Fruit fly (Drosophila melanogaster) whole organism, embryonic: ENCODE data around the gene AGO2.
A peak's percentile ranks its signal among the peaks of the same experiment; 100 is the strongest.

Experiments used
- Ada2b ChIP-seq: fragments of 200-800 bp; sonication (Bioruptor generic); IDR thresholded peaks from 2 replicates; pipeline ENCODE4 v1.3.6; 2022; ENCODE audit warnings: missing biosample characterization, missing genetic modification characterization
- Atf3 ChIP-seq: fragments of 200-800 bp; sonication (Bioruptor generic); optimal IDR thresholded peaks from 3 replicates; lab custom pipeline; 2016; ENCODE audit warnings: missing biosample characterization, missing genetic modification characterization
- CG10366 ChIP-seq: fragments of 200-800 bp; sonication (Bioruptor generic); IDR thresholded peaks from 2 replicates; pipeline ENCODE4 v1.3.6; 2022; ENCODE audit warnings: missing biosample characterization, missing genetic modification characterization
- CG10431 ChIP-seq: fragments of 200-800 bp; sonication (Bioruptor generic); optimal IDR thresholded peaks from 3 replicates; lab custom pipeline; 2018; ENCODE audit warnings: missing biosample characterization, mild to moderate bottlenecking, missing genetic modification characterization
- CG10462 ChIP-seq: fragments of 200-800 bp; sonication (Bioruptor generic); optimal IDR thresholded peaks from 2 replicates; lab custom pipeline; 2016; ENCODE audit warnings: missing biosample characterization, missing genetic modification characterization
- CG10565 ChIP-seq: fragments of 200-800 bp; sonication (Bioruptor generic); optimal IDR thresholded peaks from 3 replicates; lab custom pipeline; 2016; ENCODE audit warnings: missing biosample characterization, mild to moderate bottlenecking, missing genetic modification characterization
- CG12104 ChIP-seq: fragments of 200-800 bp; sonication (Bioruptor generic); optimal IDR thresholded peaks from 3 replicates; lab custom pipeline; 2016; ENCODE audit warnings: missing biosample characterization, missing genetic modification characterization
- CG14441 ChIP-seq: fragments of 200-800 bp; sonication (Bioruptor generic); IDR thresholded peaks from 2 replicates; pipeline ENCODE4 v1.3.6; 2022; ENCODE audit warnings: missing biosample characterization, missing genetic modification characterization
- CG14860 ChIP-seq: fragments of 200-800 bp; sonication (Bioruptor generic); IDR thresholded peaks from 3 replicates; pipeline ENCODE4 v1.3.6; 2022; ENCODE audit warnings: missing biosample characterization, missing genetic modification characterization; ENCODE audit not compliant: partially characterized antibody
- CG14965 ChIP-seq: fragments of 200-800 bp; sonication (Bioruptor generic); optimal IDR thresholded peaks from 2 replicates; lab custom pipeline; 2016; ENCODE audit warnings: missing biosample characterization, missing genetic modification characterization, borderline replicate concordance
- CG1529 ChIP-seq: fragments of 200-800 bp; sonication (Bioruptor generic); optimal IDR thresholded peaks from 3 replicates; lab custom pipeline; 2018; ENCODE audit warnings: missing biosample characterization, missing genetic modification characterization
- CG33213 ChIP-seq: fragments of 200-800 bp; sonication (Bioruptor generic); optimal IDR thresholded peaks from 3 replicates; lab custom pipeline; 2016; ENCODE audit warnings: missing biosample characterization, missing genetic modification characterization
- CG34422 ChIP-seq: fragments of 200-800 bp; sonication (Bioruptor generic); IDR thresholded peaks from 3 replicates; pipeline ENCODE4 v1.3.6; 2022; ENCODE audit warnings: missing biosample characterization, missing genetic modification characterization
- CG4360 ChIP-seq: fragments of 200-800 bp; sonication (Bioruptor generic); IDR thresholded peaks from 2 replicates; pipeline ENCODE4 v1.3.6; 2022; ENCODE audit warnings: missing biosample characterization, missing genetic modification characterization
- CG6272 ChIP-seq: fragments of 200-800 bp; sonication (Bioruptor generic); IDR thresholded peaks from 2 replicates; pipeline ENCODE4 v1.3.6; 2022; ENCODE audit warnings: missing biosample characterization, missing genetic modification characterization
- CG7372 ChIP-seq: fragments of 200-800 bp; sonication (Bioruptor generic); IDR thresholded peaks from 2 replicates; pipeline ENCODE4 v1.3.6; 2022; ENCODE audit warnings: missing biosample characterization, missing genetic modification characterization
- CG8478 ChIP-seq: fragments of >200 bp; optimal IDR thresholded peaks from 2 replicates; lab custom pipeline; 2018
- CG9437 ChIP-seq: fragments of 200-800 bp; sonication (Bioruptor generic); optimal IDR thresholded peaks from 2 replicates; lab custom pipeline; 2018; ENCODE audit warnings: missing biosample characterization, mild to moderate bottlenecking, missing genetic modification characterization
- E2f1 ChIP-seq: fragments of 200-800 bp; sonication (Bioruptor generic); IDR thresholded peaks from 2 replicates; pipeline ENCODE4 v1.3.6; 2022; ENCODE audit warnings: missing biosample characterization, missing genetic modification characterization
- Eip74EF ChIP-seq, 2 experiments: fragments of 200-800 bp in 1 of 2; fragments of >200 bp in 1 of 2; sonication (Bioruptor generic) in 1 of 2; optimal IDR thresholded peaks; 2 replicates each; lab custom pipeline; 2017 to 2019; ENCODE audit warnings: missing biosample characterization in 2 of 2, missing genetic modification characterization in 2 of 2, mild to moderate bottlenecking in 1 of 2, moderate library complexity in 1 of 2
- Kr ChIP-seq: fragments of 200-800 bp; sonication (Bioruptor generic); optimal IDR thresholded peaks from 2 replicates; lab custom pipeline; 2017; ENCODE audit warnings: missing biosample characterization, mild to moderate bottlenecking, missing genetic modification characterization
- Lpt ChIP-seq: fragments of >200 bp; optimal IDR thresholded peaks from 2 replicates; lab custom pipeline; 2018; ENCODE audit warnings: missing biosample characterization, missing genetic modification characterization
- NC2β ChIP-seq: fragments of 200-800 bp; sonication (Bioruptor generic); optimal IDR thresholded peaks from 2 replicates; lab custom pipeline; 2016; ENCODE audit warnings: missing biosample characterization, missing genetic modification characterization
- Oli ChIP-seq: fragments of 200-800 bp; sonication (Bioruptor generic); optimal IDR thresholded peaks from 2 replicates; lab custom pipeline; 2018; ENCODE audit warnings: missing biosample characterization, mild to moderate bottlenecking, missing genetic modification characterization, moderate library complexity
- ap ChIP-seq: fragments of 200-800 bp; sonication (Bioruptor generic); IDR thresholded peaks from 2 replicates; pipeline ENCODE4 v1.3.6; 2022; ENCODE audit warnings: missing biosample characterization, missing genetic modification characterization
- ash1 ChIP-seq: fragments of 200-800 bp; sonication (Bioruptor generic); optimal IDR thresholded peaks from 2 replicates; lab custom pipeline; 2018; ENCODE audit warnings: missing biosample characterization, mild to moderate bottlenecking, missing genetic modification characterization
- ato ChIP-seq: fragments of 200-800 bp; sonication (Bioruptor generic); IDR thresholded peaks from 2 replicates; pipeline ENCODE4 v1.3.6; 2022; ENCODE audit warnings: missing biosample characterization, missing genetic modification characterization; ENCODE audit not compliant: partially characterized antibody
- br ChIP-seq: fragments of >200 bp; optimal IDR thresholded peaks from 2 replicates; lab custom pipeline; 2017
- cad ChIP-seq: fragments of >200 bp; optimal IDR thresholded peaks from 2 replicates; lab custom pipeline; 2017; ENCODE audit warnings: missing biosample characterization, missing genetic modification characterization
- cato ChIP-seq: fragments of 200-800 bp; sonication (Bioruptor generic); optimal IDR thresholded peaks from 2 replicates; lab custom pipeline; 2016; ENCODE audit warnings: missing biosample characterization, missing genetic modification characterization, borderline replicate concordance
- caup ChIP-seq: fragments of 200-800 bp; sonication (Bioruptor generic); optimal IDR thresholded peaks from 3 replicates; lab custom pipeline; 2017; ENCODE audit warnings: missing biosample characterization, mild to moderate bottlenecking, missing genetic modification characterization, moderate library complexity; ENCODE audit not compliant: severe bottlenecking
- chinmo ChIP-seq: fragments of 200-800 bp; sonication (Bioruptor generic); IDR thresholded peaks from 4 replicates; pipeline ENCODE4 v1.3.6; 2022; ENCODE audit warnings: missing biosample characterization, missing genetic modification characterization; ENCODE audit not compliant: partially characterized antibody
- chm ChIP-seq: fragments of 200-800 bp; sonication (Bioruptor generic); IDR thresholded peaks from 2 replicates; pipeline ENCODE4 v1.3.6; 2022; ENCODE audit warnings: missing biosample characterization, missing genetic modification characterization
- ci ChIP-seq: fragments of 200-800 bp; sonication (Bioruptor generic); IDR thresholded peaks from 3 replicates; pipeline ENCODE4 v1.3.6; 2022; ENCODE audit warnings: missing biosample characterization, missing genetic modification characterization
- dysf ChIP-seq: fragments of 200-800 bp; sonication (Bioruptor generic); IDR thresholded peaks from 3 replicates; pipeline ENCODE4 v1.3.6; 2022; ENCODE audit warnings: missing biosample characterization, missing genetic modification characterization
- grau ChIP-seq: fragments of 200-800 bp; optimal IDR thresholded peaks from 3 replicates; lab custom pipeline; 2019; ENCODE audit warnings: missing biosample characterization, mild to moderate bottlenecking, missing genetic modification characterization, moderate library complexity
- ham ChIP-seq: fragments of 200-800 bp; sonication (Bioruptor generic); IDR thresholded peaks from 2 replicates; pipeline ENCODE4 v1.3.6; 2022; ENCODE audit warnings: missing biosample characterization, missing genetic modification characterization
- hkb ChIP-seq, 2 experiments: fragments of 200-800 bp in 1 of 2; fragments of >200 bp in 1 of 2; sonication (Bioruptor generic) in 1 of 2; IDR thresholded peaks in 1 of 2; optimal IDR thresholded peaks in 1 of 2; 2 replicates each; pipeline versions ENCODE4 v1.3.6 to Lab custom; 2017 to 2022; ENCODE audit warnings: missing biosample characterization in 1 of 2, missing genetic modification characterization in 1 of 2
- ind ChIP-seq: fragments of 200-800 bp; sonication (Bioruptor generic); optimal IDR thresholded peaks from 3 replicates; lab custom pipeline; 2016; ENCODE audit warnings: missing biosample characterization, missing genetic modification characterization
- luna ChIP-seq: fragments of 200-800 bp; sonication (Bioruptor generic); optimal IDR thresholded peaks from 2 replicates; lab custom pipeline; 2016; ENCODE audit warnings: missing biosample characterization, missing genetic modification characterization
- maf-S ChIP-seq: fragments of 200-800 bp; sonication (Bioruptor generic); optimal IDR thresholded peaks from 2 replicates; lab custom pipeline; 2016; ENCODE audit warnings: missing biosample characterization, missing genetic modification characterization
- onecut ChIP-seq: fragments of 200-800 bp; sonication (Bioruptor generic); IDR thresholded peaks from 2 replicates; pipeline ENCODE4 v1.3.6; 2022; ENCODE audit warnings: missing biosample characterization, missing genetic modification characterization
- ranshi ChIP-seq: fragments of 200-800 bp; sonication (Bioruptor generic); IDR thresholded peaks from 2 replicates; pipeline ENCODE4 v1.3.6; 2022; ENCODE audit warnings: missing biosample characterization, missing genetic modification characterization
- schlank ChIP-seq: fragments of 200-800 bp; sonication (Bioruptor generic); optimal IDR thresholded peaks from 2 replicates; lab custom pipeline; 2018; ENCODE audit warnings: missing biosample characterization, mild to moderate bottlenecking, missing genetic modification characterization
- sob ChIP-seq: fragments of 200-800 bp; sonication (Bioruptor generic); IDR thresholded peaks from 2 replicates; pipeline ENCODE4 v1.3.6; 2022; ENCODE audit warnings: missing biosample characterization, missing genetic modification characterization
- tin ChIP-seq: fragments of 200-800 bp; sonication (Bioruptor generic); optimal IDR thresholded peaks from 3 replicates; lab custom pipeline; 2016; ENCODE audit warnings: missing biosample characterization, missing genetic modification characterization
- tio ChIP-seq: fragments of 200-800 bp; sonication (Bioruptor generic); optimal IDR thresholded peaks from 2 replicates; lab custom pipeline; 2017; ENCODE audit warnings: missing biosample characterization, missing genetic modification characterization, inconsistent platforms
- tna ChIP-seq: fragments of 200-800 bp; sonication (Bioruptor generic); IDR thresholded peaks from 2 replicates; pipeline ENCODE4 v1.3.6; 2022; ENCODE audit warnings: missing biosample characterization, missing genetic modification characterization; ENCODE audit not compliant: partially characterized antibody
- wdn ChIP-seq: fragments of 200-800 bp; sonication (Bioruptor generic); IDR thresholded peaks from 2 replicates; pipeline ENCODE4 v1.3.6; 2022; ENCODE audit warnings: missing biosample characterization, missing genetic modification characterization
- zen ChIP-seq: fragments of 200-800 bp; sonication (Bioruptor generic); optimal IDR thresholded peaks from 3 replicates; lab custom pipeline; 2018; ENCODE audit warnings: missing biosample characterization, mild to moderate bottlenecking, missing genetic modification characterization, moderate library complexity

AGO2 gene

dm6 chr3L:15592536-15593260 lies 38.8 kb downstream of the AGO2 start (continued):
- TF ChIP-seq caup (GFP tag; lab: Kevin White, UChicago): peak; percentile 58
- TF ChIP-seq ham: no peak
- TF ChIP-seq cato (GFP tag; lab: Kevin White, UChicago): no peak
- TF ChIP-seq CG14965 (GFP tag; lab: Kevin White, UChicago): no peak
- no peak for TF ChIP-seq ash1
- TF ChIP-seq CG14860 (GFP tag; lab: Robert Waterston, UW): no peak
- no peak for TF ChIP-seq maf-S (GFP tag; lab: Kevin White, UChicago)
- TF ChIP-seq CG10366: peak; percentile 23; the same call in 1 of the 2 replicates
- no peak for TF ChIP-seq chm (GFP tag; lab: Robert Waterston, UW)
- peak; percentile 56 for TF ChIP-seq ranshi (GFP tag; lab: Robert Waterston, UW)
- peak; percentile 58 for TF ChIP-seq CG7372 (GFP tag; lab: Robert Waterston, UW)
- no peak for TF ChIP-seq CG33213 (GFP tag; lab: Kevin White, UChicago)
- no peak for TF ChIP-seq sob (GFP tag; lab: Robert Waterston, UW)
- no peak for TF ChIP-seq Lpt (GFP tag; lab: Kevin White, UChicago)
- TF ChIP-seq CG10565 (GFP tag; lab: Kevin White, UChicago): no peak
- peak; percentile 42; the same call in 1 of the 2 replicates for TF ChIP-seq CG14441 (GFP tag; lab: Robert Waterston, UW)
- TF ChIP-seq zen (tag; lab: Kevin White, UChicago): no peak
- TF ChIP-seq cad: no peak
- peak; percentile 78 for TF ChIP-seq grau (tag; lab: Kevin White, UChicago)
- no peak for TF ChIP-seq CG10431
- TF ChIP-seq Atf3 (GFP tag; lab: Kevin White, UChicago): no peak
- no peak for TF ChIP-seq CG34422 (GFP tag; lab: Robert Waterston, UW)
- no peak for TF ChIP-seq hkb (optimal IDR thresholded peaks at IDR 0.05; lab: Kevin White, UChicago)
- peak; percentile 69 for TF ChIP-seq hkb (GFP tag; IDR thresholded peaks at IDR 0.05; lab: Robert Waterston, UW)
- TF ChIP-seq E2f1 (GFP tag; lab: Robert Waterston, UW): no peak
- peak; percentile 17 for TF ChIP-seq tin (GFP tag; lab: Kevin White, UChicago)
- TF ChIP-seq Oli (tag; lab: Kevin White, UChicago): peak; percentile 71
- TF ChIP-seq ato (GFP tag; lab: Robert Waterston, UW): no peak
- no peak for TF ChIP-seq NC2β
- peak; percentile 73 for TF ChIP-seq CG4360 (GFP tag; lab: Robert Waterston, UW)
- peak; percentile 17; the same call in 1 of the 3 replicates for TF ChIP-seq ci (GFP tag; lab: Robert Waterston, UW)
- TF ChIP-seq CG9437 (GFP tag; lab: Kevin White, UChicago): peak; percentile 70
- peak in 1 of 2 experiments; percentile 28 for TF ChIP-seq Eip74EF (GFP tag; optimal IDR thresholded peaks at IDR 0.05; lab: Kevin White, UChicago)
- TF ChIP-seq Kr (GFP tag; lab: Kevin White, UChicago): no peak
- TF ChIP-seq schlank (tag; lab: Kevin White, UChicago): no peak
- no peak for TF ChIP-seq CG8478 (lab: Kevin White, UChicago)
- TF ChIP-seq Ada2b (GFP tag; lab: Robert Waterston, UW): 0 out of 2 replicates have a peak, but pooled peaks have one; percentile 17
- TF ChIP-seq luna (GFP tag; lab: Kevin White, UChicago): no peak
- no peak for TF ChIP-seq CG10462
- peak; percentile 34; the same call in 1 of the 2 replicates for TF ChIP-seq ap
- TF ChIP-seq dysf (GFP tag; lab: Robert Waterston, UW): peak; percentile 67; the same call in 2 of the 3 replicates
- no peak for TF ChIP-seq chinmo
- TF ChIP-seq ind (GFP tag; lab: Kevin White, UChicago): peak; percentile 14
- TF ChIP-seq tio (GFP tag; lab: Kevin White, UChicago): peak; percentile 7
- 0 out of 2 replicates have a peak, but pooled peaks have one; percentile 6 for TF ChIP-seq onecut
- no peak for TF ChIP-seq tna
- TF ChIP-seq CG12104: no peak
- TF ChIP-seq br (lab: Kevin White, UChicago): no peak
- TF ChIP-seq CG6272 (GFP tag; lab: Robert Waterston, UW): no peak
- TF ChIP-seq wdn (GFP tag; lab: Robert Waterston, UW): no peak
- no peak for TF ChIP-seq CG1529 (GFP tag; lab: Kevin White, UChicago)
